Worm (Caenorhabditis elegans) whole organism, mixed stage, embryonic: ENCODE data around the gene K08D8.1.

Experiments used
- M03D4.4 ChIP-seq: sonication (generic microtip); optimal IDR thresholded peaks from 2 replicates; lab custom pipeline; 2017; ENCODE audit warnings: mild to moderate bottlenecking, missing genetic modification characterization, missing compliant biosample characterization
- bed-3 ChIP-seq: fragments of 200-800 bp; sonication (Bioruptor generic); optimal IDR thresholded peaks from 3 replicates; lab custom pipeline; 2018; ENCODE audit warnings: mild to moderate bottlenecking, missing genetic modification characterization, moderate library complexity, missing compliant biosample characterization
- blmp-1 ChIP-seq: fragments of 150-350 bp; optimal IDR thresholded peaks from 2 replicates; lab custom pipeline; 2014; ENCODE audit warnings: missing biosample characterization, missing genetic modification characterization
- ceh-39 ChIP-seq: fragments of 150-350 bp; optimal IDR thresholded peaks from 2 replicates; lab custom pipeline; 2014; ENCODE audit warnings: missing biosample characterization, missing genetic modification characterization
- ceh-43 ChIP-seq: fragments of 200-800 bp; sonication (Bioruptor generic); optimal IDR thresholded peaks from 2 replicates; lab custom pipeline; 2018; ENCODE audit warnings: mild to moderate bottlenecking, missing genetic modification characterization, moderate library complexity, missing compliant biosample characterization
- ceh-83 ChIP-seq: fragments of 200-800 bp; sonication (Bioruptor generic); optimal IDR thresholded peaks from 2 replicates; lab custom pipeline; 2018; ENCODE audit warnings: mild to moderate bottlenecking, missing genetic modification characterization, missing compliant biosample characterization
- ces-1 ChIP-seq: fragments of 150-350 bp; optimal IDR thresholded peaks from 2 replicates; lab custom pipeline; 2014; ENCODE audit warnings: missing biosample characterization, missing genetic modification reagents, missing genetic modification characterization
- cnd-1 ChIP-seq: fragments of 200-800 bp; sonication (Bioruptor generic); optimal IDR thresholded peaks from 2 replicates; lab custom pipeline; 2018; ENCODE audit warnings: mild to moderate bottlenecking, missing genetic modification characterization, missing compliant biosample characterization
- elt-1 ChIP-seq: sonication (generic microtip); optimal IDR thresholded peaks from 2 replicates; lab custom pipeline; 2017; ENCODE audit warnings: missing genetic modification characterization, mild to moderate bottlenecking, missing compliant biosample characterization, antibody characterized with exemption, moderate library complexity, borderline replicate concordance; ENCODE audit not compliant: insufficient read depth
- flh-1 ChIP-seq: fragments of 200-800 bp; sonication (Bioruptor generic); optimal IDR thresholded peaks from 2 replicates; lab custom pipeline; 2018; ENCODE audit warnings: mild to moderate bottlenecking, missing genetic modification characterization, moderate library complexity, missing compliant biosample characterization
- ham-2 ChIP-seq: fragments of 200-800 bp; sonication (Bioruptor generic); optimal IDR thresholded peaks from 2 replicates; lab custom pipeline; 2018; ENCODE audit warnings: mild to moderate bottlenecking, missing genetic modification characterization, missing compliant biosample characterization
- hlh-1 ChIP-seq: fragments of 150-350 bp; optimal IDR thresholded peaks from 2 replicates; lab custom pipeline; 2014; ENCODE audit warnings: missing biosample characterization, missing genetic modification reagents, missing genetic modification characterization
- lin-13 ChIP-seq: fragments of 150-350 bp; optimal IDR thresholded peaks from 2 replicates; lab custom pipeline; 2014; ENCODE audit warnings: missing biosample characterization, missing genetic modification characterization
- lsy-2 ChIP-seq: fragments of 150-350 bp; optimal IDR thresholded peaks from 2 replicates; lab custom pipeline; 2014; ENCODE audit warnings: missing biosample characterization, missing genetic modification characterization
- mab-5 ChIP-seq: fragments of 150-350 bp; optimal IDR thresholded peaks from 2 replicates; lab custom pipeline; 2014; ENCODE audit warnings: missing biosample characterization, missing genetic modification characterization
- mls-2 ChIP-seq: sonication (generic microtip); optimal IDR thresholded peaks from 2 replicates; lab custom pipeline; 2016; ENCODE audit warnings: mild to moderate bottlenecking, missing genetic modification characterization, moderate library complexity, missing compliant biosample characterization
- nhr-2 ChIP-seq: fragments of 150-350 bp; optimal IDR thresholded peaks from 2 replicates; lab custom pipeline; 2014; ENCODE audit warnings: missing biosample characterization, missing genetic modification characterization
- nhr-28 ChIP-seq: fragments of 150-350 bp; optimal IDR thresholded peaks from 2 replicates; lab custom pipeline; 2014; ENCODE audit warnings: missing biosample characterization, missing genetic modification characterization
- nhr-76 ChIP-seq: sonication (generic microtip); optimal IDR thresholded peaks from 2 replicates; lab custom pipeline; 2017; ENCODE audit warnings: missing biosample characterization, missing genetic modification characterization
- pha-4 ChIP-seq: fragments of 150-350 bp; optimal IDR thresholded peaks from 2 replicates; lab custom pipeline; 2018; ENCODE audit warnings: missing biosample characterization, missing genetic modification reagents, missing genetic modification characterization
- sem-2 ChIP-seq: fragments of 200-800 bp; sonication (Bioruptor generic); optimal IDR thresholded peaks from 2 replicates; lab custom pipeline; 2018; ENCODE audit warnings: mild to moderate bottlenecking, missing genetic modification characterization, missing compliant biosample characterization
- sptf-1 ChIP-seq: sonication (generic microtip); optimal IDR thresholded peaks from 2 replicates; lab custom pipeline; 2017; ENCODE audit warnings: mild to moderate bottlenecking, missing genetic modification characterization, moderate library complexity, missing compliant biosample characterization
- unc-120 ChIP-seq: sonication (generic microtip); optimal IDR thresholded peaks from 2 replicates; lab custom pipeline; 2017; ENCODE audit warnings: missing genetic modification characterization, missing compliant biosample characterization; ENCODE audit not compliant: poor library complexity, severe bottlenecking
- unc-62 ChIP-seq: fragments of 150-350 bp; optimal IDR thresholded peaks from 2 replicates; lab custom pipeline; 2014; ENCODE audit warnings: missing biosample characterization, missing genetic modification reagents, missing genetic modification characterization
- ztf-11 ChIP-seq: fragments of 150-350 bp; optimal IDR thresholded peaks from 2 replicates; lab custom pipeline; 2014; ENCODE audit warnings: missing biosample characterization, missing genetic modification characterization

K08D8.1 gene

ce11 chrIV:12915479-12915878, 23.2 kb downstream of the K08D8.1 start, which contains the start of gene srz-15:
srz-15 (plus strand) TSS chrIV:12915779.
- TF ChIP-seq flh-1 (GFP tag; lab: Kevin White, UChicago) (no peak), lin-13 (tag; lab: Kevin White, UChicago) (no peak), blmp-1 (tag; lab: Kevin White, UChicago) (no peak), nhr-76 (tag; lab: Kevin White, UChicago) (no peak), mab-5 (tag; lab: Kevin White, UChicago) (no peak), M03D4.4 (tag; lab: Kevin White, UChicago) (no peak), nhr-28 (tag; lab: Kevin White, UChicago) (no peak), ceh-83 (GFP tag; lab: Kevin White, UChicago) (no peak), bed-3 (GFP tag; lab: Kevin White, UChicago) (no peak), ces-1 (GFP tag; lab: Kevin White, UChicago) (no peak), ztf-11 (tag; lab: Kevin White, UChicago) (no peak)

ce11 chrIV:12918256-12918655, 26.0 kb downstream of the K08D8.1 start, which contains the start of gene C32H11.3:
C32H11.3 (plus strand) TSS chrIV:12918556.
- TF ChIP-seq mab-5 (tag; lab: Kevin White, UChicago) = no peak
- no peak for TF ChIP-seq cnd-1 (tag; lab: Kevin White, UChicago)
- no peak for TF ChIP-seq ceh-43
- TF ChIP-seq nhr-2 = no peak
- no peak for TF ChIP-seq ces-1 (GFP tag; lab: Kevin White, UChicago)
- no peak for TF ChIP-seq elt-1 (tag; lab: Kevin White, UChicago)
- TF ChIP-seq ham-2 (GFP tag; lab: Kevin White, UChicago) = no peak
- no peak for TF ChIP-seq ceh-39 (tag; lab: Kevin White, UChicago)

- TF ChIP-seq ceh-43 (no peak), flh-1 (GFP tag; lab: Kevin White, UChicago) (no peak), M03D4.4 (tag; lab: Kevin White, UChicago) (no peak), pha-4 (tag; lab: Kevin White, UChicago) (no peak), mls-2 (tag; lab: Kevin White, UChicago) (no peak), sem-2 (GFP tag; lab: Kevin White, UChicago) (no peak), hlh-1 (tag; lab: Kevin White, UChicago) (no peak), blmp-1 (tag; lab: Kevin White, UChicago) (no peak), lsy-2 (no peak), nhr-2 (no peak), ces-1 (GFP tag; lab: Kevin White, UChicago) (no peak), nhr-76 (tag; lab: Kevin White, UChicago) (no peak), unc-62 (GFP tag; lab: Kevin White, UChicago) (no peak), lin-13 (tag; lab: Kevin White, UChicago) (no peak), sptf-1 (tag; lab: Kevin White, UChicago) (no peak)
Observed at ce11 chrIV:12920553-12920952, 28.3 kb downstream of the K08D8.1 start.

ce11 chrIV:12921027-12921426, 28.7 kb downstream of the K08D8.1 start, which contains the start of gene C32H11.4:
C32H11.4 (plus strand) TSS chrIV:12921264.
- TF ChIP-seq lsy-2 = no peak
- TF ChIP-seq hlh-1 (tag; lab: Kevin White, UChicago) = no peak
- TF ChIP-seq flh-1 (GFP tag; lab: Kevin White, UChicago) = no peak
- TF ChIP-seq, all 35 proteins: peak for 0

- TF ChIP-seq unc-120 (tag; lab: Kevin White, UChicago) (peak; percentile 13), bed-3 (GFP tag; lab: Kevin White, UChicago) (no peak)
Observed at ce11 chrIV:12924332-12924731, 32.0 kb downstream of the K08D8.1 start, which contains the start of gene srlf-4. srlf-4 (minus strand) TSS chrIV:12924432.

ce11 chrIV:12926639-12927038, 34.3 kb downstream of the K08D8.1 start, which contains the start of gene srlf-5:
srlf-5 (minus strand) TSS chrIV:12926739.
- no peak for TF ChIP-seq mab-5 (tag; lab: Kevin White, UChicago)
- no peak for TF ChIP-seq unc-120 (tag; lab: Kevin White, UChicago)
- TF ChIP-seq sem-2 (GFP tag; lab: Kevin White, UChicago) = no peak
- TF ChIP-seq blmp-1 (tag; lab: Kevin White, UChicago) = no peak
